ENCODE assay signal across 3 worm cellular contexts in the genomic region with DNA sequence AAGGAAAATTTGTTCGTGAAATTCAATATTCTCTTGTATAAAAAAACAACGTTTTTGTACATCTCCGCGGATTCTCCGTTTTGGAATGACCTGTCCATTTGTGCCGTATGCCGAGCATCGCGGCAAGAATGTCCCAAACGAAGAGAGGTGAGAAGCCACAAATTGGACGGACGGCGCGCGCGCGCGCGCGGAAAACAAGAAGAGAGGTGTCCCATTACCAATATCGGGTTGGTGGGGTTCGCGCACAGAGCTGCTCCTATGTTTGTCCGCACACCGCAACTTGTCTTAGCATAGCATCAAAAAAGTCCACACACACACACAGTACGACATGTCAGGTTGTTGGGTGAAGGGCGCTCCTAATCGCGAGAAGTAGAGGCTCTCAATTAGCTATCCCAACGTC.
A peak's percentile ranks its signal among the peaks of the same experiment; 100 is the strongest.
TF ChIP-seq lines count a peak whose summit lies in the region.

No protein-coding gene starts in this region.

TF ChIP-seq in whole organism, L4 larva, 104 proteins besides CTCF, POLR2A, EP300 and RAD21:
- TF ChIP-seq nhr-42 (GFP tag; IDR thresholded peaks at IDR 0.05; lab: Robert Waterston, UW) (no peak), lin-38 (GFP tag; IDR thresholded peaks at IDR 0.05; lab: Robert Waterston, UW) (no peak), tra-1 (GFP tag; IDR thresholded peaks at IDR 0.05; lab: Robert Waterston, UW) (no peak), mes-2 (tag; optimal IDR thresholded peaks at IDR 0.05; lab: Kevin White, UChicago; ENCODE audit: poor library complexity, severe bottlenecking) (no peak), dmd-9 (GFP tag; IDR thresholded peaks at IDR 0.05; lab: Robert Waterston, UW) (no peak), zip-2 (tag; optimal IDR thresholded peaks at IDR 0.05; lab: Kevin White, UChicago) (no peak), madf-5 (GFP tag; IDR thresholded peaks at IDR 0.05; lab: Robert Waterston, UW) (no peak), ztf-11 (tag; optimal IDR thresholded peaks at IDR 0.05; lab: Kevin White, UChicago) (no peak), lim-7 (GFP tag; IDR thresholded peaks at IDR 0.05; lab: Robert Waterston, UW) (no peak), egl-43 (GFP tag; IDR thresholded peaks at IDR 0.05; lab: Robert Waterston, UW) (0 out of 2 replicates have a peak, but pooled peaks have one; percentile 53), nhr-102 (tag; optimal IDR thresholded peaks at IDR 0.05; lab: Kevin White, UChicago) (no peak), unc-62 (GFP tag; optimal IDR thresholded peaks at IDR 0.05 in 1 of 2; lab: Kevin White, UChicago) (no peak), unc-62 (tag; optimal IDR thresholded peaks at IDR 0.05; lab: Kevin White, UChicago) (no peak), daf-8 (GFP tag; IDR thresholded peaks at IDR 0.05; lab: Robert Waterston, UW) (no peak), set-16 (GFP tag; IDR thresholded peaks at IDR 0.05; lab: Robert Waterston, UW) (peak; percentile 89)

TF ChIP-seq in whole organism, late embryonic, 69 proteins besides CTCF, POLR2A, EP300 and RAD21:
- no peak for TF ChIP-seq pha-2 (tag; optimal IDR thresholded peaks at IDR 0.05; lab: Kevin White, UChicago)
- peak; percentile 94 for TF ChIP-seq ceh-34 (tag; optimal IDR thresholded peaks at IDR 0.05; lab: Kevin White, UChicago)
- peak; percentile 18 for TF ChIP-seq pros-1 (tag; optimal IDR thresholded peaks at IDR 0.05; lab: Kevin White, UChicago)
- peak; percentile 28 for TF ChIP-seq ceh-19 (GFP tag; optimal IDR thresholded peaks at IDR 0.05; lab: Kevin White, UChicago)

TF ChIP-seq in whole organism, young adult, 124 proteins besides CTCF, POLR2A, EP300 and RAD21:
- no peak for TF ChIP-seq attf-3 (GFP tag; conservative IDR thresholded peaks at IDR 0.05; lab: Robert Waterston, UW)
- no peak for TF ChIP-seq chd-7 (tag; optimal IDR thresholded peaks at IDR 0.05; lab: Kevin White, UChicago)
- TF ChIP-seq sea-2 (GFP tag; IDR thresholded peaks at IDR 0.05; lab: Robert Waterston, UW): no peak
- peak; percentile 52; the same call in 1 of the 2 replicates for TF ChIP-seq egrh-3 (GFP tag; IDR thresholded peaks at IDR 0.05; lab: Robert Waterston, UW)
- peak; percentile 88 for TF ChIP-seq zfh-2 (GFP tag; conservative IDR thresholded peaks at IDR 0.05; lab: Robert Waterston, UW)
- no peak for TF ChIP-seq nhr-80 (tag; optimal IDR thresholded peaks at IDR 0.05; lab: Kevin White, UChicago)
- TF ChIP-seq let-526 (GFP tag; IDR thresholded peaks at IDR 0.05; lab: Robert Waterston, UW): no peak
- TF ChIP-seq cebp-2 (GFP tag; IDR thresholded peaks at IDR 0.05; lab: Robert Waterston, UW): no peak
TF ChIP-seq in whole organism, young adult: peak in this region for 2.
